In the genomic region with DNA sequence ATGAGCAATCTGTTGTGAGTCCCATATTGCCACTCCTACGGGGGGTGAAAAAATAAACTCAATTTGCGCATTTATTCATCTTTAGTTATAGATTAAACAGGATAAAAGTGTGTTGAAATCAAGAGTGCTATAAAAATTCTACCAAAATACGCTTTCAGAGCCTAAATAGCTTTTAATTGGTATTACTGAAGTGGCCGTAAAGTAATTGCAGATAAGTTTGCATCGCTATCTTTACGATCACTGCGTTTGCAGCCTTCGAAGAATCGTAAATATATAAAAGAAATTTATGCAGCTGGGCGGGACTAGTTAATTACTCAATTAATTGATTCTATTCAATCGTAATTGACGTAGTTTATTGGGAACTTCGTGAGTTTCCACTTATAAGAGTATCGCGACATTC, we compare ENCODE assay signal across 2 fruit fly cellular contexts.
TF ChIP-seq lines count a peak whose summit lies in the region.

No protein-coding gene starts in this region.

TF ChIP-seq in whole organism, adult, 20 proteins besides CTCF, POLR2A, EP300 and RAD21:
- TF ChIP-seq CG7101 (tag; optimal IDR thresholded peaks at IDR 0.05; lab: Kevin White, UChicago): peak; percentile 58
- TF ChIP-seq CG1620 (GFP tag; optimal IDR thresholded peaks at IDR 0.05; lab: Kevin White, UChicago): no peak
- peak; percentile 23 for TF ChIP-seq cic (GFP tag; optimal IDR thresholded peaks at IDR 0.05; lab: Kevin White, UChicago)
- no peak for TF ChIP-seq bab1 (GFP tag; optimal IDR thresholded peaks at IDR 0.05; lab: Kevin White, UChicago)
- TF ChIP-seq kay (GFP tag; lab: Kevin White, UChicago; ENCODE audit: borderline replicate concordance): no peak
- peak; percentile 61 for TF ChIP-seq CG33017 (tag; optimal IDR thresholded peaks at IDR 0.05; lab: Kevin White, UChicago)
- no peak for TF ChIP-seq tj (GFP tag; optimal IDR thresholded peaks at IDR 0.05; lab: Kevin White, UChicago)
- no peak for TF ChIP-seq CG7045 (GFP tag; optimal IDR thresholded peaks at IDR 0.05; lab: Kevin White, UChicago)
- no peak for TF ChIP-seq ovo (GFP tag; optimal IDR thresholded peaks at IDR 0.05; lab: Kevin White, UChicago)
- TF ChIP-seq CG14711 (tag; optimal IDR thresholded peaks at IDR 0.05; lab: Kevin White, UChicago): peak; percentile 11
- no peak for TF ChIP-seq Mnt (GFP tag; optimal IDR thresholded peaks at IDR 0.05; lab: Kevin White, UChicago)
- TF ChIP-seq pad (GFP tag; optimal IDR thresholded peaks at IDR 0.05; lab: Kevin White, UChicago): peak; percentile 29
TF ChIP-seq in whole organism, adult: peak in this region for 5.

TF ChIP-seq in whole organism, wandering third instar larva, 38 proteins besides CTCF, POLR2A, EP300 and RAD21:
- TF ChIP-seq CrebA (GFP tag; optimal IDR thresholded peaks at IDR 0.05; lab: Kevin White, UChicago; ENCODE audit: borderline replicate concordance) (peak; percentile 18), Rel (GFP tag; optimal IDR thresholded peaks at IDR 0.05; lab: Kevin White, UChicago) (no peak), Rel (tag; optimal IDR thresholded peaks at IDR 0.05; lab: Kevin White, UChicago) (peak; percentile 22), Sp1 (GFP tag; optimal IDR thresholded peaks at IDR 0.05; lab: Kevin White, UChicago) (peak; percentile 64), woc (GFP tag; optimal IDR thresholded peaks at IDR 0.05; lab: Kevin White, UChicago) (no peak)
